Fruit fly (Drosophila melanogaster): ENCODE data around the gene Rev1.

Rev1 gene

dm6 chr3L:648155-649024 lies 5.8 kb upstream of the Rev1 start, which contains the start of gene Gale:
TSS of gene Gale (plus strand) at chr3L:648555.
- TF ChIP-seq Hr83 (GFP tag; optimal IDR thresholded peaks at IDR 0.05; ENCODE audit: poor library complexity, severe bottlenecking) (peak; percentile 28), Dif (GFP tag; optimal IDR thresholded peaks at IDR 0.05; ENCODE audit: partially characterized antibody) (peak; percentile 68), Hr78 (GFP tag; optimal IDR thresholded peaks at IDR 0.05) (no peak), Rel (GFP tag; optimal IDR thresholded peaks at IDR 0.05) (no peak), Rel (tag; optimal IDR thresholded peaks at IDR 0.05) (peak; percentile 93), Myc (optimal IDR thresholded peaks at IDR 0.05) (peak; percentile 25)

DNA sequence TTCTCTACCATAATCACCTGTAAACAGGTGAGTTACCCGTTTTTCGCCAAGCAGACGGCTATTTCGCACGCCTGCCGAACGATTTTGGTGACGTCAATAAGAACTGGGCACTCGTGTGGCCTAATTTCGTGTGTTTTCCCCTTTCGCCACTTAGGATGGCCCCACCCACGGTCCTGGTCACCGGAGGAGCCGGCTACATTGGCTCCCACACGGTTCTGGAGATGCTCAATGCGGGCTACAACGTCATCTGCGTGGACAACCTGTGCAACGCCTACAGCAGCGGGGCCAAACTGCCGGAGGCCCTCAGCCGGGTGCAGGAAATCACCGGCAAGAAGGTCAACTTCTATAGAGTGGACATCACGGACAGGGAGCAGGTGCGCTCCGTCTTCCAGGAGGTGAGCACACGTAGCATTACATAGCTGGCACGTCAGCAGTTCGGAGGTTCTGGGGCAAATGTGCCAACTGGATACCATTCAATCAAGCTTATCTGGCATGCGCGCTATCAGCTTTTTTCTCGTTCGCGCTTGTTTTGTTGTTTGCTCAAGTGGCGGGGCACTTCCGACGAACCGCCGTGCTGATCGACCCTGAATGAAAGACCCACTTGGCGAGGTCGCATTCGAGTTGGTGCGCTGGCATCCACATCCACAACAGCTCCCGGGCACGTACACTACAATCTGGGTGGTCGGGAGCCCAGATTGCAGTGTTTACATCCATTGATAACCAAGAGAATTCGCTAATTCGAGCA lies 5.0 kb upstream of the Rev1 start:
- TF ChIP-seq jim (GFP tag; optimal IDR thresholded peaks at IDR 0.05) (no peak), dsf (GFP tag; optimal IDR thresholded peaks at IDR 0.05; ENCODE audit: borderline replicate concordance) (no peak), dmrt93B (GFP tag; optimal IDR thresholded peaks at IDR 0.05) (no peak), CG9705 (GFP tag; optimal IDR thresholded peaks at IDR 0.05) (no peak), sv (GFP tag; optimal IDR thresholded peaks at IDR 0.05) (no peak), pan (optimal IDR thresholded peaks at IDR 0.05) (no peak)

DNA sequence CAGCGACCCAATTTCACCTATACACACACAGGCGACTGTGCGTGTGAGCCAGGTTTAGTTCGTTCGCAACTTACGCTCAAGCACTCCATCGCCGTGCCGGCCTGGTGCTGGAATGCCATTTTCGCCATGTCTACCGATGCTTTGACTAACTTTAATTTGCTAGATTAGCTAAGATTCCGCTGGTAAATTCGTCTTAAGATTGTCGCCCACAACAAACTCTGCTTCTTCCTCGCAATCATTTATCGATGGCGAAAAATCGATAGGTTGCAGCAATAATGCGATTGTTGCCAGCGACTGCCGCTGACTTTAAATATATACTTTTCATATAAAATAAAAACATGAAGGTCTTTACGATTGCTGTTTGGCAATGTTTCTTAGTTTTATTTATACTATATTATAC lies 1.5 kb upstream of the Rev1 start, which contains the start of gene CG3402:
TSS of gene CG3402 (minus strand) at position 245 of the 400 bp plus-strand sequence.
- TF ChIP-seq lola (GFP tag; optimal IDR thresholded peaks at IDR 0.05): no peak
- no peak for TF ChIP-seq Abd-B (GFP tag; optimal IDR thresholded peaks at IDR 0.05)
- no peak for TF ChIP-seq jim (GFP tag; optimal IDR thresholded peaks at IDR 0.05)
- no peak for TF ChIP-seq fru (GFP tag; optimal IDR thresholded peaks at IDR 0.05)
- TF ChIP-seq Dfd (GFP tag; optimal IDR thresholded peaks at IDR 0.05): no peak
- no peak for TF ChIP-seq sage (GFP tag; optimal IDR thresholded peaks at IDR 0.05)
- TF ChIP-seq OdsH (GFP tag; optimal IDR thresholded peaks at IDR 0.05): no peak
- no peak for TF ChIP-seq Mio (GFP tag; optimal IDR thresholded peaks at IDR 0.05)
- no peak for TF ChIP-seq CG32264 (GFP tag; optimal IDR thresholded peaks at IDR 0.05)
- no peak for TF ChIP-seq sv (GFP tag; optimal IDR thresholded peaks at IDR 0.05)
- TF ChIP-seq pan (optimal IDR thresholded peaks at IDR 0.05): no peak
- no peak for TF ChIP-seq Rel (GFP tag; optimal IDR thresholded peaks at IDR 0.05)
- no peak for TF ChIP-seq Rel (tag; optimal IDR thresholded peaks at IDR 0.05)
- TF ChIP-seq dmrt93B (GFP tag; optimal IDR thresholded peaks at IDR 0.05): no peak
- TF ChIP-seq psq (GFP tag; optimal IDR thresholded peaks at IDR 0.05): no peak
- no peak for TF ChIP-seq Sp1 (GFP tag; optimal IDR thresholded peaks at IDR 0.05)

DNA sequence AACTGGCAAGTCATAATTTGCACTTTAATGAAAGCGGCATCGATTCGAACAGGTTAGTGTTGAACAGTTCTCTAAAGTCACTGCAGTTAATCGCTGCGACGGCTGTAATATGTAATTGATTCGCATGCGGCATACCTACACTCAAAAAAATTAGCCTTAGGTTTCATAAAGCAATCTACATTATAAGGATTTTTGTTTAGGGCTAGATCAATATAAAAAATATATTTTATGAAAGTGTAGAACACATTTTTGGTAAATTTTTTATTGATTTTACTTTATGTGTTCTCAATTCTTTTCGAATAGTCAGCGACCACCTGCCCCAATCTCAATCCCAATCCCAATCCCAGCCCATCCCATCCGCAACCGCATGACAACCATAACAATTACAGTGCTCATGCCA lies 4.1 kb downstream of the Rev1 start:
- TF ChIP-seq N (GFP tag; optimal IDR thresholded peaks at IDR 0.05) (no peak), CG9705 (GFP tag; optimal IDR thresholded peaks at IDR 0.05) (no peak)

dm6 chr3L:660314-661075 lies 6.3 kb downstream of the Rev1 start:
- TF ChIP-seq Hr78 (GFP tag; optimal IDR thresholded peaks at IDR 0.05) (no peak), brk (GFP tag; optimal IDR thresholded peaks at IDR 0.05) (peak; percentile 17), h (GFP tag; optimal IDR thresholded peaks at IDR 0.05) (peak; percentile 79), Hnf4 (GFP tag; optimal IDR thresholded peaks at IDR 0.05) (peak; percentile 54), ey (GFP tag; optimal IDR thresholded peaks at IDR 0.05) (peak; percentile 73), sage (GFP tag; optimal IDR thresholded peaks at IDR 0.05) (peak; percentile 55), Dif (GFP tag; optimal IDR thresholded peaks at IDR 0.05; ENCODE audit: partially characterized antibody) (peak; percentile 5), OdsH (GFP tag; optimal IDR thresholded peaks at IDR 0.05) (peak; percentile 63), foxo (GFP tag; optimal IDR thresholded peaks at IDR 0.05) (peak in 1 of 2 experiments; percentile 74), CrebA (GFP tag; optimal IDR thresholded peaks at IDR 0.05; ENCODE audit: borderline replicate concordance) (no peak), Vsx2 (GFP tag; optimal IDR thresholded peaks at IDR 0.05; ENCODE audit: partially characterized antibody) (no peak), Abd-B (GFP tag; optimal IDR thresholded peaks at IDR 0.05) (no peak), dmrt93B (GFP tag; optimal IDR thresholded peaks at IDR 0.05) (peak; percentile 37), woc (GFP tag; optimal IDR thresholded peaks at IDR 0.05) (peak; percentile 51), dl (GFP tag; optimal IDR thresholded peaks at IDR 0.05; ENCODE audit: insufficient read depth in 1 of 2, partially characterized antibody in 2 of 2) (no peak), fru (GFP tag; optimal IDR thresholded peaks at IDR 0.05) (peak; percentile 63), Myc (optimal IDR thresholded peaks at IDR 0.05) (no peak), HLH106 (tag; optimal IDR thresholded peaks at IDR 0.05) (peak; percentile 63), rgr (GFP tag; optimal IDR thresholded peaks at IDR 0.05) (peak; percentile 71), Sp1 (GFP tag; optimal IDR thresholded peaks at IDR 0.05) (peak; percentile 54), psq (GFP tag; optimal IDR thresholded peaks at IDR 0.05) (peak; percentile 54), usp (GFP tag; optimal IDR thresholded peaks at IDR 0.05) (no peak), br (GFP tag; optimal IDR thresholded peaks at IDR 0.05) (peak; percentile 72), Rel (GFP tag; optimal IDR thresholded peaks at IDR 0.05) (peak; percentile 7), Rel (tag; optimal IDR thresholded peaks at IDR 0.05) (no peak)

All from whole organism, wandering third instar larva.